Worm (Caenorhabditis elegans) whole organism, L4 larva: ENCODE results near the gene F35A5.1.

Source experiments
- F44E2.7 ChIP-seq: fragments of 200-800 bp; sonication (Bioruptor generic); IDR thresholded peaks from 2 replicates; pipeline ENCODE4 v2.1.2; 2022; ENCODE audit warnings: missing genetic modification characterization, missing compliant biosample characterization
- R02D3.7 ChIP-seq: fragments of 150-350 bp; sonication (generic microtip); optimal IDR thresholded peaks from 3 replicates; lab custom pipeline; 2014; ENCODE audit warnings: missing biosample characterization, missing genetic modification characterization
- T26A8.4 ChIP-seq: fragments of 200-800 bp; sonication (Bioruptor generic); IDR thresholded peaks from 2 replicates; pipeline ENCODE4 v1.3.6; 2022; ENCODE audit warnings: missing genetic modification characterization, missing compliant biosample characterization
- Y48G9A.11 ChIP-seq: fragments of 200-800 bp; sonication (Bioruptor generic); IDR thresholded peaks from 2 replicates; pipeline ENCODE4 v1.3.6; 2022; ENCODE audit warnings: missing genetic modification reagents, missing genetic modification characterization, missing compliant biosample characterization
- Y5F2A.4 ChIP-seq: fragments of 200-800 bp; sonication (Bioruptor generic); optimal IDR thresholded peaks from 2 replicates; lab custom pipeline; 2018; ENCODE audit warnings: mild to moderate bottlenecking, missing genetic modification characterization, missing compliant biosample characterization
- Y75B8A.6 ChIP-seq: fragments of 200-800 bp; sonication (Bioruptor generic); IDR thresholded peaks from 2 replicates; pipeline ENCODE4 v1.3.6; 2022; ENCODE audit warnings: missing genetic modification reagents, missing genetic modification characterization, missing compliant biosample characterization
- ZK337.2 ChIP-seq: fragments of 200-800 bp; sonication (Bioruptor generic); IDR thresholded peaks from 2 replicates; pipeline ENCODE4 v1.3.6; 2022; ENCODE audit warnings: missing genetic modification reagents, missing genetic modification characterization, missing compliant biosample characterization
- aha-1 ChIP-seq: fragments of 150-350 bp; peaks from one replicate; lab custom pipeline; 2014; ENCODE audit warnings: missing biosample characterization, missing genetic modification characterization
- arid-1 ChIP-seq: fragments of 200-800 bp; sonication (Bioruptor generic); conservative IDR thresholded peaks from 2 replicates; pipeline ENCODE4 v1.3.6; 2022; ENCODE audit warnings: missing genetic modification reagents, missing genetic modification characterization, missing compliant biosample characterization
- ceh-20 ChIP-seq: fragments of 200-800 bp; sonication (Bioruptor generic); IDR thresholded peaks from 2 replicates; pipeline ENCODE4 v1.3.6; 2022; ENCODE audit warnings: missing genetic modification reagents, missing genetic modification characterization, missing compliant biosample characterization
- ceh-28 ChIP-seq: fragments of 150-350 bp; optimal IDR thresholded peaks from 2 replicates; lab custom pipeline; 2014; ENCODE audit warnings: missing biosample characterization, missing genetic modification reagents, missing genetic modification characterization
- ceh-32 ChIP-seq: sonication (generic microtip); optimal IDR thresholded peaks from 2 replicates; lab custom pipeline; 2016; ENCODE audit warnings: mild to moderate bottlenecking, missing genetic modification characterization, missing compliant biosample characterization; ENCODE audit not compliant: poor library complexity
- ceh-44 ChIP-seq: fragments of 200-800 bp; sonication (Bioruptor generic); IDR thresholded peaks from 2 replicates; pipeline ENCODE4 v1.3.6; 2022; ENCODE audit warnings: missing genetic modification reagents, missing genetic modification characterization, missing compliant biosample characterization
- ceh-82 ChIP-seq: sonication (generic microtip); optimal IDR thresholded peaks from 2 replicates; lab custom pipeline; 2017; ENCODE audit warnings: missing biosample characterization, missing genetic modification characterization
- ctbp-1 ChIP-seq: fragments of 200-800 bp; sonication (Bioruptor generic); IDR thresholded peaks from 2 replicates; pipeline ENCODE4 v1.3.6; 2022; ENCODE audit warnings: missing genetic modification reagents, missing genetic modification characterization, missing compliant biosample characterization
- daf-16 ChIP-seq, 3 experiments: sonication (generic microtip); optimal IDR thresholded peaks; 2 replicates each; lab custom pipeline; 2016 to 2017; ENCODE audit warnings: missing genetic modification characterization in 3 of 3, missing genetic modification reagents in 3 of 3, mild to moderate bottlenecking in 2 of 3, missing compliant biosample characterization in 2 of 3, missing biosample characterization in 1 of 3, moderate library complexity in 1 of 3
- daf-8 ChIP-seq: fragments of 200-800 bp; sonication (Bioruptor generic); IDR thresholded peaks from 2 replicates; pipeline ENCODE4 v1.3.6; 2022; ENCODE audit warnings: missing genetic modification characterization, missing compliant biosample characterization
- dpl-1 ChIP-seq: fragments of 150-350 bp; optimal IDR thresholded peaks from 2 replicates; lab custom pipeline; 2014; ENCODE audit warnings: missing biosample characterization, missing genetic modification reagents, missing genetic modification characterization
- dve-1 ChIP-seq: sonication (generic microtip); optimal IDR thresholded peaks from 2 replicates; lab custom pipeline; 2017; ENCODE audit warnings: antibody characterized with exemption, mild to moderate bottlenecking, missing genetic modification characterization, missing compliant biosample characterization; ENCODE audit not compliant: insufficient read depth
- fos-1 ChIP-seq: fragments of 150-350 bp; optimal IDR thresholded peaks from 2 replicates; lab custom pipeline; 2014; ENCODE audit warnings: missing biosample characterization, missing genetic modification characterization
- gei-8 ChIP-seq: fragments of 200-800 bp; sonication (Bioruptor generic); optimal IDR thresholded peaks from 2 replicates; lab custom pipeline; 2018; ENCODE audit warnings: mild to moderate bottlenecking, missing genetic modification characterization, missing compliant biosample characterization
- hif-1 ChIP-seq, 2 experiments: sonication (generic microtip); optimal IDR thresholded peaks; 2 replicates each; lab custom pipeline; 2016 to 2017; ENCODE audit warnings: missing compliant biosample characterization in 2 of 2, missing genetic modification characterization in 2 of 2, missing genetic modification reagents in 2 of 2, missing genotype in 2 of 2, mild to moderate bottlenecking in 1 of 2
- hlh-30 ChIP-seq: sonication (generic microtip); optimal IDR thresholded peaks from 2 replicates; lab custom pipeline; 2017; ENCODE audit warnings: antibody characterized with exemption, mild to moderate bottlenecking, missing genetic modification characterization, missing compliant biosample characterization; ENCODE audit not compliant: insufficient read depth
- hmg-1.1 ChIP-seq: fragments of 200-800 bp; sonication (Bioruptor generic); IDR thresholded peaks from 2 replicates; pipeline ENCODE4 v1.3.6; 2022; ENCODE audit warnings: missing genetic modification reagents, missing genetic modification characterization, missing compliant biosample characterization
- lim-7 ChIP-seq: fragments of 200-800 bp; sonication (Bioruptor generic); IDR thresholded peaks from 2 replicates; pipeline ENCODE4 v1.3.6; 2022; ENCODE audit warnings: missing genetic modification characterization, missing compliant biosample characterization
- lin-38 ChIP-seq: fragments of 200-800 bp; sonication (Bioruptor generic); IDR thresholded peaks from 2 replicates; pipeline ENCODE4 v1.3.6; 2022; ENCODE audit warnings: missing genetic modification reagents, missing genetic modification characterization, missing compliant biosample characterization
- madf-9 ChIP-seq: fragments of 200-800 bp; sonication (Bioruptor generic); conservative IDR thresholded peaks from 2 replicates; pipeline ENCODE4 v1.3.6; 2022; ENCODE audit warnings: missing genetic modification reagents, missing genetic modification characterization, missing compliant biosample characterization
- mep-1 ChIP-seq: fragments of 150-350 bp; sonication (generic microtip); optimal IDR thresholded peaks from 3 replicates; lab custom pipeline; 2014; ENCODE audit warnings: missing biosample characterization, missing genetic modification characterization
- mxl-3 ChIP-seq: fragments of 200-800 bp; sonication (Bioruptor generic); optimal IDR thresholded peaks from 2 replicates; lab custom pipeline; 2018; ENCODE audit warnings: mild to moderate bottlenecking, missing genetic modification characterization, missing compliant biosample characterization
- nhr-10 ChIP-seq: fragments of 150-350 bp; optimal IDR thresholded peaks from 2 replicates; lab custom pipeline; 2014; ENCODE audit warnings: missing biosample characterization, missing genetic modification characterization
- nhr-11 ChIP-seq: fragments of 150-350 bp; optimal IDR thresholded peaks from 2 replicates; lab custom pipeline; 2014; ENCODE audit warnings: missing biosample characterization, missing genetic modification characterization
- nhr-111 ChIP-seq: fragments of 200-800 bp; sonication (Bioruptor generic); optimal IDR thresholded peaks from 2 replicates; lab custom pipeline; 2018; ENCODE audit warnings: mild to moderate bottlenecking, missing genetic modification characterization, missing compliant biosample characterization
- nhr-237 ChIP-seq: sonication (generic microtip); optimal IDR thresholded peaks from 2 replicates; lab custom pipeline; 2017; ENCODE audit warnings: missing biosample characterization, missing genetic modification characterization
- nhr-28 ChIP-seq: fragments of 150-350 bp; optimal IDR thresholded peaks from 2 replicates; lab custom pipeline; 2014; ENCODE audit warnings: missing biosample characterization, missing genetic modification characterization
- nhr-41 ChIP-seq: fragments of 200-800 bp; sonication (Bioruptor generic); IDR thresholded peaks from 2 replicates; pipeline ENCODE4 v1.3.6; 2022; ENCODE audit warnings: missing genetic modification reagents, missing genetic modification characterization, missing compliant biosample characterization
- nhr-42 ChIP-seq: fragments of 200-800 bp; sonication (Bioruptor generic); IDR thresholded peaks from 2 replicates; pipeline ENCODE4 v1.3.6; 2022; ENCODE audit warnings: missing genetic modification characterization, missing compliant biosample characterization
- nhr-6 ChIP-seq: fragments of 150-350 bp; optimal IDR thresholded peaks from 2 replicates; lab custom pipeline; 2014; ENCODE audit warnings: missing biosample characterization, missing genetic modification characterization
- nhr-76 ChIP-seq: fragments of 150-350 bp; optimal IDR thresholded peaks from 2 replicates; lab custom pipeline; 2014; ENCODE audit warnings: missing biosample characterization, missing genetic modification characterization
- pha-4 ChIP-seq, 2 experiments: fragments of 150-350 bp in 1 of 2; fragments of 200-800 bp in 1 of 2; sonication (Bioruptor generic) in 1 of 2; IDR thresholded peaks in 1 of 2; optimal IDR thresholded peaks in 1 of 2; 2 replicates each; pipeline versions ENCODE4 v1.3.6 to Lab custom; 2014 to 2022; ENCODE audit warnings: missing genetic modification characterization in 2 of 2, missing genetic modification reagents in 2 of 2, missing biosample characterization in 1 of 2, missing compliant biosample characterization in 1 of 2
- saeg-2 ChIP-seq: fragments of 200-800 bp; sonication (Bioruptor generic); IDR thresholded peaks from 2 replicates; pipeline ENCODE4 v1.3.6; 2022; ENCODE audit warnings: missing genetic modification reagents, missing genetic modification characterization, missing compliant biosample characterization
- set-16 ChIP-seq: fragments of 200-800 bp; sonication (Bioruptor generic); IDR thresholded peaks from 2 replicates; pipeline ENCODE4 v1.3.6; 2022; ENCODE audit warnings: missing genetic modification reagents, missing genetic modification characterization, missing compliant biosample characterization
- snpc-1.2 ChIP-seq: fragments of 200-800 bp; sonication (Bioruptor generic); IDR thresholded peaks from 2 replicates; pipeline ENCODE4 v1.3.6; 2022; ENCODE audit warnings: missing genetic modification reagents, missing genetic modification characterization, missing compliant biosample characterization
- spr-1 ChIP-seq: sonication (generic microtip); optimal IDR thresholded peaks from 2 replicates; lab custom pipeline; 2016; ENCODE audit warnings: mild to moderate bottlenecking, missing genetic modification characterization, missing compliant biosample characterization
- tag-97 ChIP-seq: fragments of 200-800 bp; sonication (Bioruptor generic); IDR thresholded peaks from 2 replicates; pipeline ENCODE4 v1.3.6; 2022; ENCODE audit warnings: missing genetic modification characterization, missing compliant biosample characterization
- unc-130 ChIP-seq: sonication (generic microtip); optimal IDR thresholded peaks from 2 replicates; lab custom pipeline; 2016; ENCODE audit warnings: missing genetic modification reagents, missing genetic modification characterization, missing compliant biosample characterization
- unc-62 ChIP-seq, 3 experiments: fragments of 150-350 bp in 1 of 3; sonication (generic microtip); optimal IDR thresholded peaks in 2 of 3; peaks in 1 of 3; 1 replicate in 1 of 3; 2 replicates in 2 of 3; lab custom pipeline; 2014 to 2017; ENCODE audit warnings: missing biosample characterization in 3 of 3, missing genetic modification characterization in 3 of 3, missing genetic modification reagents in 3 of 3, missing genotype in 1 of 3
- vab-7 ChIP-seq: fragments of 200-800 bp; sonication (Bioruptor generic); IDR thresholded peaks from 2 replicates; pipeline ENCODE4 v1.3.6; 2022; ENCODE audit warnings: missing genetic modification reagents, missing genetic modification characterization, missing compliant biosample characterization
- zfp-2 ChIP-seq: sonication (generic microtip); optimal IDR thresholded peaks from 2 replicates; lab custom pipeline; 2016; ENCODE audit warnings: mild to moderate bottlenecking, missing genetic modification characterization, missing compliant biosample characterization
- ztf-11 ChIP-seq: fragments of 150-350 bp; optimal IDR thresholded peaks from 2 replicates; lab custom pipeline; 2014; ENCODE audit warnings: missing biosample characterization, missing genetic modification characterization
- ztf-7 ChIP-seq: fragments of 150-350 bp; optimal IDR thresholded peaks from 2 replicates; lab custom pipeline; 2014; ENCODE audit warnings: missing biosample characterization, missing genetic modification characterization

The F35A5.1 gene

DNA sequence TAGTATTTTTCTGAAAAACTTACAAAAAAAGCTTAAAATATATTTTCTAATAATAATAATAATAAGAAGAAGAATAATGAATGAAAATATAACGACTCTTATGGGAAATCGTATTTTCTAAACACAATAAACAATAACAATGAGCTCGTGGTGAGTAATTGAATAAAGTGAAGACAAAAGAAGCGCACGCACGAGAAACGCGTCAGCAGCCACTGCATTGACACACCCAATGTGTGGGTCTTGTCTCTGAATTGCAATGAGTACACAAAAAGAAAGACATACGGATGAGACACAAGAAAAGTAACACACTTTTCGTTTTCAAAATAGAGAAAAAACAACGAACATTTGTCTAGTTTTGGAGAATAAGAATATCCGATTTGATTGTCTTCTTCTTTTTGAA, 4.0 kb upstream of the F35A5.1 start, which contains the start of gene F35A5.8:
F35A5.8 (minus strand) TSS at position 151 of the 400 bp plus-strand sequence.
- TF ChIP-seq dve-1 (tag; lab: Kevin White, UChicago) (peak; percentile 86), ceh-32 (tag; lab: Kevin White, UChicago) (no peak), ceh-44 (GFP tag; lab: Robert Waterston, UW) (no peak), vab-7 (GFP tag; lab: Robert Waterston, UW) (no peak), arid-1 (GFP tag; lab: Robert Waterston, UW) (0 out of 2 replicates have a peak, but pooled peaks have one; percentile 24), gei-8 (no peak), nhr-6 (tag; lab: Kevin White, UChicago) (peak; percentile 4), lin-38 (GFP tag; lab: Robert Waterston, UW) (no peak), ztf-7 (peak; percentile 75), spr-1 (tag; lab: Kevin White, UChicago) (peak; percentile 16), nhr-10 (tag; lab: Kevin White, UChicago) (no peak), ceh-28 (tag; lab: Kevin White, UChicago) (no peak), snpc-1.2 (GFP tag; lab: Robert Waterston, UW) (no peak), Y75B8A.6 (no peak), ZK337.2 (GFP tag; lab: Robert Waterston, UW) (no peak), saeg-2 (GFP tag; lab: Robert Waterston, UW) (no peak), daf-8 (no peak), set-16 (GFP tag; lab: Robert Waterston, UW) (no peak), R02D3.7 (tag; lab: Kevin White, UChicago) (no peak), ceh-82 (tag; lab: Kevin White, UChicago) (no peak), nhr-237 (tag; lab: Kevin White, UChicago) (no peak), Y48G9A.11 (no peak), fos-1 (tag; lab: Kevin White, UChicago) (no peak), mxl-3 (GFP tag; lab: Kevin White, UChicago) (peak; percentile 25), lim-7 (GFP tag; lab: Robert Waterston, UW) (no peak), nhr-28 (tag; lab: Kevin White, UChicago) (peak; percentile 58), ctbp-1 (GFP tag; lab: Robert Waterston, UW) (peak; percentile 79), hmg-1.1 (GFP tag; lab: Robert Waterston, UW) (peak; percentile 65), mep-1 (tag; lab: Kevin White, UChicago) (peak; percentile 86), Y5F2A.4 (GFP tag; lab: Kevin White, UChicago) (no peak), aha-1 (tag; lab: Kevin White, UChicago) (peak; percentile 96), unc-62 (GFP tag; optimal IDR thresholded peaks at IDR 0.05 in 1 of 2; lab: Kevin White, UChicago) (peak in 1 of 2 experiments; percentile 95), unc-62 (tag; optimal IDR thresholded peaks at IDR 0.05; lab: Kevin White, UChicago) (no peak), nhr-11 (peak; percentile 36), madf-9 (no peak), tag-97 (GFP tag; lab: Robert Waterston, UW) (no peak), unc-130 (GFP tag; lab: Kevin White, UChicago) (no peak), nhr-42 (peak; percentile 32; the same call in 1 of the 2 replicates), nhr-76 (tag; lab: Kevin White, UChicago) (no peak), hif-1 (tag; optimal IDR thresholded peaks at IDR 0.05; lab: Kevin White, UChicago) (peak in 1 of 2 experiments; percentile 19), hlh-30 (tag; lab: Kevin White, UChicago) (peak; percentile 63), dpl-1 (GFP tag; lab: Kevin White, UChicago) (peak; percentile 69), T26A8.4 (GFP tag; lab: Robert Waterston, UW) (peak; percentile 71), ceh-20 (GFP tag; lab: Robert Waterston, UW) (no peak), daf-16 (GFP tag; optimal IDR thresholded peaks at IDR 0.05; lab: Kevin White, UChicago) (peak in 1 of 2 experiments; percentile 80), daf-16 (tag; optimal IDR thresholded peaks at IDR 0.05; lab: Kevin White, UChicago) (peak; percentile 63), nhr-111 (GFP tag; lab: Kevin White, UChicago) (no peak), nhr-41 (GFP tag; lab: Robert Waterston, UW) (no peak), ztf-11 (tag; lab: Kevin White, UChicago) (no peak), F44E2.7 (no peak), pha-4 (GFP tag; IDR thresholded peaks at IDR 0.05; lab: Robert Waterston, UW) (no peak), pha-4 (tag; optimal IDR thresholded peaks at IDR 0.05; lab: Kevin White, UChicago) (peak; percentile 89), zfp-2 (tag; lab: Kevin White, UChicago) (no peak)
